Fruit fly (Drosophila melanogaster): Measurements from ENCODE around the gene CAH8.
A peak's percentile ranks its signal among the peaks of the same experiment; 100 is the strongest.

The CAH8 gene

DNA sequence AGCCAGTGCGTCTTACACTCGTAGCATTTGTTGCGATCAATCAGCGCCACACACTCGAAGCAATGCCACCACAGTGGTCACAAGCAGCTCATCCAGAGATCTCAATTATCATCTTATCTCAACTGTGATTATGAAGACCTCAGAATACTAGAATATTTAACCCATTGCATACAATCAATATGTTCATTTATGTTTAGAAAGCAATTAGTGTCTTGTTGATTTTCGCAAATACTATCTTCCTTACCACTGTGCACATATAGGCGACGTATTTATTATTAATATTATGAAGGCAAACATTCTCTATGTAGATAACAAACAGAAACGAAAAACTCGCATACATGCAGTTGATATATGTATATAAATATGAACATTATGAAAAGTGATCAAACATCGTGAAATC is 30.7 kb downstream of the CAH8 start (continued):
- TF ChIP-seq chinmo (GFP tag; IDR thresholded peaks at IDR 0.05; ENCODE audit: partially characterized antibody) (no peak), Bgb (GFP tag; IDR thresholded peaks at IDR 0.05; ENCODE audit: partially characterized antibody) (no peak), CG4617 (GFP tag; optimal IDR thresholded peaks at IDR 0.05; ENCODE audit: borderline replicate concordance) (no peak), CG10321 (GFP tag; IDR thresholded peaks at IDR 0.05) (no peak), CG6689 (GFP tag; IDR thresholded peaks at IDR 0.05) (peak; percentile 81), p53 (GFP tag; optimal IDR thresholded peaks at IDR 0.05) (no peak), Atf3 (GFP tag; optimal IDR thresholded peaks at IDR 0.05) (peak; percentile 33), CG12942 (GFP tag; optimal IDR thresholded peaks at IDR 0.05) (peak; percentile 59), seq (GFP tag; IDR thresholded peaks at IDR 0.05) (peak; percentile 54; the same call in 1 of the 2 replicates), CG1233 (GFP tag; optimal IDR thresholded peaks at IDR 0.05) (peak; percentile 83), al (GFP tag; IDR thresholded peaks at IDR 0.05) (peak; percentile 37; the same call in 1 of the 2 replicates), fu2 (GFP tag; optimal IDR thresholded peaks at IDR 0.05) (no peak), CG12769 (tag; optimal IDR thresholded peaks at IDR 0.05) (peak; percentile 65), CG16815 (GFP tag; optimal IDR thresholded peaks at IDR 0.05) (peak; percentile 38), Awh (GFP tag; IDR thresholded peaks at IDR 0.05) (peak; percentile 83), CG11093 (GFP tag; IDR thresholded peaks at IDR 0.05) (peak; percentile 54; the same call in 2 of the 3 replicates), oc (tag; optimal IDR thresholded peaks at IDR 0.05) (peak; percentile 86), CG11560 (tag; IDR thresholded peaks at IDR 0.05) (0 out of 3 replicates have a peak, but pooled peaks have one; percentile 39), CG6683 (GFP tag; optimal IDR thresholded peaks at IDR 0.05) (peak; percentile 38), gt (GFP tag; IDR thresholded peaks at IDR 0.05) (no peak), Fer3 (tag; optimal IDR thresholded peaks at IDR 0.05) (peak; percentile 74), nerfin-2 (GFP tag; IDR thresholded peaks at IDR 0.05; ENCODE audit: partially characterized antibody) (no peak), sens-2 (GFP tag; IDR thresholded peaks at IDR 0.05) (no peak), CG10209 (GFP tag; optimal IDR thresholded peaks at IDR 0.05) (peak; percentile 81), trem (tag; optimal IDR thresholded peaks at IDR 0.05) (peak; percentile 52), slou (GFP tag; optimal IDR thresholded peaks at IDR 0.05) (no peak), pan (optimal IDR thresholded peaks at IDR 0.05) (no peak), pan (GFP tag; optimal IDR thresholded peaks at IDR 0.05 in 1 of 2, IDR thresholded peaks at IDR 0.05 in 1 of 2) (peak in 1 of 2 experiments; percentile 85), sisA (GFP tag; IDR thresholded peaks at IDR 0.05) (peak; percentile 46; the same call in 1 of the 2 replicates), Dll (GFP tag; IDR thresholded peaks at IDR 0.05; ENCODE audit: partially characterized antibody) (no peak), zf30C (GFP tag; optimal IDR thresholded peaks at IDR 0.05) (no peak), CG7987 (GFP tag; optimal IDR thresholded peaks at IDR 0.05) (peak; percentile 82), pum (GFP tag; optimal IDR thresholded peaks at IDR 0.05) (peak; percentile 25), Jarid2 (GFP tag; optimal IDR thresholded peaks at IDR 0.05) (peak; percentile 32), Dad (GFP tag; optimal IDR thresholded peaks at IDR 0.05) (peak; percentile 29), ham (GFP tag; IDR thresholded peaks at IDR 0.05) (no peak), ara (GFP tag; IDR thresholded peaks at IDR 0.05) (peak; percentile 85), nmo (GFP tag; optimal IDR thresholded peaks at IDR 0.05) (peak; percentile 55), Sin3A (optimal IDR thresholded peaks at IDR 0.05) (no peak), ac (GFP tag; optimal IDR thresholded peaks at IDR 0.05) (peak; percentile 57), Optix (GFP tag; IDR thresholded peaks at IDR 0.05) (peak; percentile 60; the same call in 1 of the 3 replicates), CG13296 (GFP tag; optimal IDR thresholded peaks at IDR 0.05) (peak; percentile 57), CG17568 (GFP tag; optimal IDR thresholded peaks at IDR 0.05) (peak; percentile 74), wdn (GFP tag; IDR thresholded peaks at IDR 0.05) (0 out of 2 replicates have a peak, but pooled peaks have one; percentile 11), H2.0 (GFP tag; IDR thresholded peaks at IDR 0.05) (peak; percentile 40; the same call in 1 of the 2 replicates), CG17802 (tag; optimal IDR thresholded peaks at IDR 0.05) (peak; percentile 63), CG12744 (GFP tag; optimal IDR thresholded peaks at IDR 0.05) (peak; percentile 34), dpn (GFP tag; optimal IDR thresholded peaks at IDR 0.05) (peak in 1 of 2 experiments; percentile 64), B-H2 (GFP tag; optimal IDR thresholded peaks at IDR 0.05) (no peak), sd (tag; optimal IDR thresholded peaks at IDR 0.05) (peak; percentile 20), corto (GFP tag; optimal IDR thresholded peaks at IDR 0.05) (no peak)

Data from whole organism, embryonic.